Fruit fly (Drosophila melanogaster): ENCODE data around the gene btsz.

btsz gene

dm6 chr3R:14779733-14780278 is 95.5 kb downstream of the btsz start:
- TF ChIP-seq CG14655 (GFP tag; optimal IDR thresholded peaks at IDR 0.05): peak; percentile 16
- no peak for TF ChIP-seq CG17806 (tag; optimal IDR thresholded peaks at IDR 0.05)
- TF ChIP-seq CG8301 (tag; optimal IDR thresholded peaks at IDR 0.05): peak; percentile 20

dm6 chr3R:14775395-14775794 is 99.9 kb downstream of the btsz start:
- TF ChIP-seq CG17806 (tag; optimal IDR thresholded peaks at IDR 0.05) (peak; percentile 33), fd96Ca (GFP tag; IDR thresholded peaks at IDR 0.05) (no peak; the same call in 2 of the 3 replicates), CG4496 (GFP tag; IDR thresholded peaks at IDR 0.05) (peak; percentile 78), Pif1A (GFP tag; optimal IDR thresholded peaks at IDR 0.05) (peak; percentile 67), D1 (tag; optimal IDR thresholded peaks at IDR 0.05) (no peak), CG9948 (tag; optimal IDR thresholded peaks at IDR 0.05) (peak; percentile 56), Pif1B (GFP tag; optimal IDR thresholded peaks at IDR 0.05) (peak; percentile 48), CG12605 (GFP tag; IDR thresholded peaks at IDR 0.05) (0 out of 2 replicates have a peak, but pooled peaks have one; percentile 23), CG34367 (tag; optimal IDR thresholded peaks at IDR 0.05) (peak; percentile 10), CG8159 (tag; optimal IDR thresholded peaks at IDR 0.05) (peak; percentile 24), CG8301 (tag; optimal IDR thresholded peaks at IDR 0.05) (peak; percentile 36), gl (tag; optimal IDR thresholded peaks at IDR 0.05) (no peak), Ets98B (GFP tag; IDR thresholded peaks at IDR 0.05) (peak; percentile 62), CG32121 (GFP tag; IDR thresholded peaks at IDR 0.05) (peak; percentile 56), Snoo (tag; optimal IDR thresholded peaks at IDR 0.05) (peak; percentile 37), CG14655 (GFP tag; optimal IDR thresholded peaks at IDR 0.05) (peak; percentile 68), CG10348 (GFP tag; IDR thresholded peaks at IDR 0.05) (no peak), CG13204 (GFP tag; optimal IDR thresholded peaks at IDR 0.05) (no peak), rn (GFP tag; IDR thresholded peaks at IDR 0.05) (no peak), EcR (GFP tag; optimal IDR thresholded peaks at IDR 0.05) (no peak), CG15710 (tag; optimal IDR thresholded peaks at IDR 0.05) (peak; percentile 30)

dm6 chr3R:14766439-14767025 is 108.8 kb downstream of the btsz start:
- TF ChIP-seq CG4496 (GFP tag; IDR thresholded peaks at IDR 0.05): 0 out of 3 replicates have a peak, but pooled peaks have one; percentile 13
- TF ChIP-seq fd96Ca (GFP tag; IDR thresholded peaks at IDR 0.05): 0 out of 3 replicates have a peak, but pooled peaks have one; percentile 39
- peak; percentile 29; the same call in 1 of the 2 replicates for TF ChIP-seq Ets98B (GFP tag; IDR thresholded peaks at IDR 0.05)
- TF ChIP-seq CG12605 (GFP tag; IDR thresholded peaks at IDR 0.05): 0 out of 2 replicates have a peak, but pooled peaks have one; percentile 28
- TF ChIP-seq CG8301 (tag; optimal IDR thresholded peaks at IDR 0.05): no peak
- no peak for TF ChIP-seq CG9948 (tag; optimal IDR thresholded peaks at IDR 0.05)
- TF ChIP-seq CG34367 (tag; optimal IDR thresholded peaks at IDR 0.05): no peak

dm6 chr3R:14765364-14765993 is 109.8 kb downstream of the btsz start:
- peak; percentile 40 for TF ChIP-seq Snoo (tag; optimal IDR thresholded peaks at IDR 0.05)
- peak; percentile 60; the same call in 1 of the 2 replicates for TF ChIP-seq CG32121 (GFP tag; IDR thresholded peaks at IDR 0.05)
- TF ChIP-seq CG4496 (GFP tag; IDR thresholded peaks at IDR 0.05): peak; percentile 88
- peak; percentile 88 for TF ChIP-seq Pif1A (GFP tag; optimal IDR thresholded peaks at IDR 0.05)
- peak; percentile 44 for TF ChIP-seq CG34367 (tag; optimal IDR thresholded peaks at IDR 0.05)
- no peak for TF ChIP-seq CG10348 (GFP tag; IDR thresholded peaks at IDR 0.05)
- peak; percentile 39 for TF ChIP-seq CG9948 (tag; optimal IDR thresholded peaks at IDR 0.05)
- peak; percentile 59 for TF ChIP-seq EcR (GFP tag; optimal IDR thresholded peaks at IDR 0.05)
- peak; percentile 56 for TF ChIP-seq CG8301 (tag; optimal IDR thresholded peaks at IDR 0.05)
- TF ChIP-seq Pif1B (GFP tag; optimal IDR thresholded peaks at IDR 0.05): peak; percentile 78
- TF ChIP-seq CG15710 (tag; optimal IDR thresholded peaks at IDR 0.05): peak; percentile 54
- TF ChIP-seq CG13204 (GFP tag; optimal IDR thresholded peaks at IDR 0.05): peak; percentile 63
- no peak for TF ChIP-seq rn (GFP tag; IDR thresholded peaks at IDR 0.05)
- peak; percentile 48 for TF ChIP-seq CG17806 (tag; optimal IDR thresholded peaks at IDR 0.05)
- peak; percentile 69 for TF ChIP-seq CG12605 (GFP tag; IDR thresholded peaks at IDR 0.05)
- TF ChIP-seq CG8159 (tag; optimal IDR thresholded peaks at IDR 0.05): peak; percentile 65
- peak; percentile 66 for TF ChIP-seq gl (tag; optimal IDR thresholded peaks at IDR 0.05)
- peak; percentile 81; the same call in 2 of the 3 replicates for TF ChIP-seq fd96Ca (GFP tag; IDR thresholded peaks at IDR 0.05)
- peak; percentile 62 for TF ChIP-seq CG14655 (GFP tag; optimal IDR thresholded peaks at IDR 0.05)
- TF ChIP-seq Ets98B (GFP tag; IDR thresholded peaks at IDR 0.05): peak; percentile 81
- no peak for TF ChIP-seq D1 (tag; optimal IDR thresholded peaks at IDR 0.05)

dm6 chr3R:14764131-14764530 is 111.2 kb downstream of the btsz start:
- TF ChIP-seq CG17806 (tag; optimal IDR thresholded peaks at IDR 0.05) (peak; percentile 4), Ets98B (GFP tag; IDR thresholded peaks at IDR 0.05) (no peak), D1 (tag; optimal IDR thresholded peaks at IDR 0.05) (no peak), rn (GFP tag; IDR thresholded peaks at IDR 0.05) (no peak)

- no peak for TF ChIP-seq D1 (tag; optimal IDR thresholded peaks at IDR 0.05)
- no peak for TF ChIP-seq Snoo (tag; optimal IDR thresholded peaks at IDR 0.05)
These were observed 111.8 kb downstream of the btsz start for dm6 chr3R:14763487-14763886.
